Worm (Caenorhabditis elegans) whole organism, young adult: ENCODE results near the gene hrpa-1.

Source experiments
- B0336.3 ChIP-seq: fragments of 200-800 bp; sonication (Bioruptor generic); IDR thresholded peaks from 2 replicates; pipeline ENCODE4 v1.3.6; 2022; ENCODE audit warnings: missing genetic modification characterization, missing compliant biosample characterization
- F33H1.4 ChIP-seq: fragments of 200-800 bp; sonication (Bioruptor generic); IDR thresholded peaks from 2 replicates; pipeline ENCODE4 v1.3.6; 2022; ENCODE audit warnings: missing genetic modification reagents, missing genetic modification characterization, missing compliant biosample characterization
- F37B4.10 ChIP-seq: fragments of 200-800 bp; sonication (Bioruptor generic); IDR thresholded peaks from 2 replicates; pipeline ENCODE4 v1.3.6; 2022; ENCODE audit warnings: missing genetic modification characterization, missing compliant biosample characterization
- F57A8.1 ChIP-seq: fragments of 200-800 bp; sonication (Bioruptor generic); optimal IDR thresholded peaks from 2 replicates; lab custom pipeline; 2018; ENCODE audit warnings: mild to moderate bottlenecking, missing genetic modification characterization, moderate library complexity, missing compliant biosample characterization
- K11D2.4 ChIP-seq: fragments of 200-800 bp; sonication (Bioruptor generic); IDR thresholded peaks from 2 replicates; pipeline ENCODE4 v1.3.6; 2022; ENCODE audit warnings: missing genetic modification reagents, missing genetic modification characterization, missing compliant biosample characterization
- Y53G8AR.9 ChIP-seq: fragments of 200-800 bp; sonication (Bioruptor generic); conservative IDR thresholded peaks from 2 replicates; pipeline ENCODE4 v1.3.6; 2022; ENCODE audit warnings: missing genetic modification reagents, missing genetic modification characterization, missing compliant biosample characterization
- Y95B8A.8 ChIP-seq: fragments of 200-800 bp; sonication (Bioruptor generic); IDR thresholded peaks from 2 replicates; pipeline ENCODE4 v1.3.6; 2022; ENCODE audit warnings: missing genetic modification reagents, missing genetic modification characterization, missing compliant biosample characterization
- ama-1 ChIP-seq, 3 experiments: fragments of 150-350 bp in 1 of 3; sonication (generic microtip) in 2 of 3; optimal IDR thresholded peaks; 2 replicates each; lab custom pipeline; 2014 to 2018; ENCODE audit warnings: missing biosample characterization in 2 of 3, missing genetic modification characterization in 2 of 3, missing genetic modification reagents in 2 of 3
- attf-3 ChIP-seq: fragments of 200-800 bp; sonication (Bioruptor generic); conservative IDR thresholded peaks from 2 replicates; pipeline ENCODE4 v1.3.6; 2022; ENCODE audit warnings: missing genetic modification reagents, missing genetic modification characterization, missing compliant biosample characterization
- attf-5 ChIP-seq: fragments of 200-800 bp; sonication (Bioruptor generic); optimal IDR thresholded peaks from 2 replicates; lab custom pipeline; 2018; ENCODE audit warnings: mild to moderate bottlenecking, missing genetic modification characterization, missing compliant biosample characterization
- bed-1 ChIP-seq: fragments of 200-800 bp; sonication (Bioruptor generic); IDR thresholded peaks from 2 replicates; pipeline ENCODE4 v1.3.6; 2022; ENCODE audit warnings: missing genetic modification reagents, missing genetic modification characterization, missing compliant biosample characterization
- ccch-3 ChIP-seq: fragments of 200-800 bp; sonication (Bioruptor generic); optimal IDR thresholded peaks from 2 replicates; lab custom pipeline; 2018; ENCODE audit warnings: mild to moderate bottlenecking, missing genetic modification characterization, missing compliant biosample characterization
- cebp-1 ChIP-seq, 2 experiments: fragments of 200-800 bp in 1 of 2; sonication (Bioruptor generic) in 1 of 2; sonication (generic microtip) in 1 of 2; IDR thresholded peaks in 1 of 2; optimal IDR thresholded peaks in 1 of 2; 2 replicates each; pipeline versions ENCODE4 v1.3.6 to Lab custom; 2017 to 2022; ENCODE audit warnings: missing compliant biosample characterization in 2 of 2, missing genetic modification characterization in 2 of 2, mild to moderate bottlenecking in 1 of 2, missing genetic modification reagents in 1 of 2, moderate library complexity in 1 of 2
- ceh-91 ChIP-seq: fragments of 200-800 bp; sonication (Bioruptor generic); IDR thresholded peaks from 2 replicates; pipeline ENCODE4 v1.3.6; 2022; ENCODE audit warnings: missing genetic modification reagents, missing genetic modification characterization, missing compliant biosample characterization
- chd-7 ChIP-seq: sonication (generic microtip); optimal IDR thresholded peaks from 2 replicates; lab custom pipeline; 2016; ENCODE audit warnings: mild to moderate bottlenecking, missing genetic modification characterization, moderate library complexity, missing compliant biosample characterization
- dox-1 ChIP-seq: fragments of 200-800 bp; sonication (Bioruptor generic); IDR thresholded peaks from 2 replicates; pipeline ENCODE4 v1.3.6; 2022; ENCODE audit warnings: missing genetic modification reagents, missing genetic modification characterization, missing compliant biosample characterization
- dpl-1 ChIP-seq: fragments of 150-350 bp; optimal IDR thresholded peaks from 2 replicates; lab custom pipeline; 2014; ENCODE audit warnings: missing biosample characterization, missing genetic modification reagents, missing genetic modification characterization
- efl-1 ChIP-seq: fragments of 150-350 bp; optimal IDR thresholded peaks from 2 replicates; lab custom pipeline; 2014; ENCODE audit warnings: missing biosample characterization, missing genetic modification reagents, missing genetic modification characterization
- egrh-3 ChIP-seq: fragments of 200-800 bp; sonication (Bioruptor generic); IDR thresholded peaks from 2 replicates; pipeline ENCODE4 v1.3.6; 2022; ENCODE audit warnings: missing genetic modification reagents, missing genetic modification characterization, missing compliant biosample characterization
- ets-4 ChIP-seq: fragments of 200-800 bp; sonication (Bioruptor generic); optimal IDR thresholded peaks from 2 replicates; lab custom pipeline; 2018; ENCODE audit warnings: mild to moderate bottlenecking, missing genetic modification characterization, missing compliant biosample characterization
- hlh-26 ChIP-seq: fragments of 200-800 bp; sonication (Bioruptor generic); conservative IDR thresholded peaks from 2 replicates; pipeline ENCODE4 v1.3.6; 2022; ENCODE audit warnings: missing genetic modification reagents, missing genetic modification characterization, missing compliant biosample characterization
- hmg-1.2 ChIP-seq: fragments of 200-800 bp; sonication (Bioruptor generic); IDR thresholded peaks from 2 replicates; pipeline ENCODE4 v1.3.6; 2022; ENCODE audit warnings: missing genetic modification reagents, missing genetic modification characterization, missing compliant biosample characterization
- let-607 ChIP-seq, 2 experiments: fragments of 200-800 bp in 1 of 2; sonication (Bioruptor generic) in 1 of 2; sonication (generic microtip) in 1 of 2; optimal IDR thresholded peaks; 2 replicates each; lab custom pipeline; 2016 to 2018; ENCODE audit warnings: mild to moderate bottlenecking in 2 of 2, missing compliant biosample characterization in 2 of 2, missing genetic modification characterization in 2 of 2, moderate library complexity in 2 of 2, missing genotype in 1 of 2
- lin-35 ChIP-seq, 3 experiments: fragments of 150-350 bp in 2 of 3; sonication (generic microtip) in 1 of 3; optimal IDR thresholded peaks; 2 replicates each; lab custom pipeline; 2014 to 2018; ENCODE audit warnings: missing biosample characterization in 3 of 3, missing genetic modification characterization in 3 of 3, missing genetic modification reagents in 3 of 3
- lin-40 ChIP-seq: sonication (generic microtip); optimal IDR thresholded peaks from 2 replicates; lab custom pipeline; 2016; ENCODE audit warnings: missing genetic modification characterization, mild to moderate bottlenecking, missing compliant biosample characterization, missing genotype, missing genetic modification reagents
- lir-1 ChIP-seq: fragments of 200-800 bp; sonication (Bioruptor generic); conservative IDR thresholded peaks from 2 replicates; pipeline ENCODE4 v1.3.6; 2022; ENCODE audit warnings: missing genetic modification reagents, missing genetic modification characterization, missing compliant biosample characterization
- lsl-1 ChIP-seq: fragments of 200-800 bp; sonication (Bioruptor generic); optimal IDR thresholded peaks from 2 replicates; lab custom pipeline; 2018; ENCODE audit warnings: mild to moderate bottlenecking, missing genetic modification characterization, moderate library complexity, missing compliant biosample characterization
- madf-3 ChIP-seq: fragments of 200-800 bp; sonication (Bioruptor generic); IDR thresholded peaks from 2 replicates; pipeline ENCODE4 v1.3.6; 2022; ENCODE audit warnings: missing genetic modification reagents, missing genetic modification characterization, missing compliant biosample characterization
- mcd-1 ChIP-seq: fragments of 200-800 bp; sonication (Bioruptor generic); IDR thresholded peaks from 2 replicates; pipeline ENCODE4 v1.3.6; 2022; ENCODE audit warnings: missing genetic modification reagents, missing genetic modification characterization, missing compliant biosample characterization
- mel-28 ChIP-seq: sonication (generic microtip); optimal IDR thresholded peaks from 2 replicates; lab custom pipeline; 2016; ENCODE audit warnings: borderline replicate concordance, mild to moderate bottlenecking, missing genetic modification characterization, missing compliant biosample characterization
- nfya-1 ChIP-seq: sonication (generic microtip); optimal IDR thresholded peaks from 2 replicates; lab custom pipeline; 2017; ENCODE audit warnings: antibody characterized with exemption, missing compliant biosample characterization, missing genetic modification characterization, borderline replicate concordance; ENCODE audit not compliant: insufficient read depth
- nfya-2 ChIP-seq: fragments of 200-800 bp; sonication (Bioruptor generic); IDR thresholded peaks from 2 replicates; pipeline ENCODE4 v1.3.6; 2022; ENCODE audit warnings: missing genetic modification reagents, missing genetic modification characterization, missing compliant biosample characterization
- nfyb-1 ChIP-seq: fragments of 200-800 bp; sonication (Bioruptor generic); IDR thresholded peaks from 2 replicates; pipeline ENCODE4 v1.3.6; 2022; ENCODE audit warnings: missing genetic modification reagents, missing genetic modification characterization, missing compliant biosample characterization
- nhr-120 ChIP-seq: fragments of 200-800 bp; sonication (Bioruptor generic); IDR thresholded peaks from 2 replicates; pipeline ENCODE4 v1.3.6; 2022; ENCODE audit warnings: missing genetic modification characterization, missing compliant biosample characterization
- nhr-179 ChIP-seq: sonication (generic microtip); optimal IDR thresholded peaks from 2 replicates; lab custom pipeline; 2016; ENCODE audit warnings: mild to moderate bottlenecking, missing genetic modification characterization, missing compliant biosample characterization
- nhr-80 ChIP-seq: sonication (generic microtip); optimal IDR thresholded peaks from 2 replicates; lab custom pipeline; 2016; ENCODE audit warnings: missing genetic modification characterization, missing compliant biosample characterization
- nhr-90 ChIP-seq: sonication (generic microtip); optimal IDR thresholded peaks from 2 replicates; lab custom pipeline; 2016; ENCODE audit warnings: missing genotype, mild to moderate bottlenecking, missing genetic modification characterization, missing compliant biosample characterization
- rcor-1 ChIP-seq: fragments of 200-800 bp; sonication (Bioruptor generic); IDR thresholded peaks from 2 replicates; pipeline ENCODE4 v1.3.6; 2022; ENCODE audit warnings: missing genetic modification reagents, missing genetic modification characterization, missing compliant biosample characterization
- tbp1 ChIP-seq: fragments of 200-800 bp; sonication (Bioruptor generic); optimal IDR thresholded peaks from 2 replicates; lab custom pipeline; 2018; ENCODE audit warnings: mild to moderate bottlenecking, missing genetic modification characterization, missing compliant biosample characterization
- tlf-1 ChIP-seq: fragments of 200-800 bp; sonication (Bioruptor generic); optimal IDR thresholded peaks from 2 replicates; lab custom pipeline; 2018; ENCODE audit warnings: mild to moderate bottlenecking, missing genetic modification characterization, missing compliant biosample characterization
- zfh-2 ChIP-seq: fragments of 200-800 bp; sonication (Bioruptor generic); conservative IDR thresholded peaks from 2 replicates; pipeline ENCODE4 v1.3.6; 2022; ENCODE audit warnings: missing genetic modification reagents, missing genetic modification characterization, missing compliant biosample characterization
- ztf-28 ChIP-seq: fragments of 200-800 bp; sonication (Bioruptor generic); IDR thresholded peaks from 2 replicates; pipeline ENCODE4 v1.3.6; 2022; ENCODE audit warnings: missing genetic modification reagents, missing genetic modification characterization, missing compliant biosample characterization

The hrpa-1 gene

ce11 chrIV:3338676-3339075, at the start of gene hrpa-1 (continued):
- TF ChIP-seq attf-3 = peak; percentile 49; the same call in 1 of the 2 replicates
- TF ChIP-seq K11D2.4 (GFP tag; lab: Robert Waterston, UW) = peak; percentile 55; the same call in 1 of the 2 replicates
- no peak for TF ChIP-seq nfya-1
- peak; percentile 57 for TF ChIP-seq rcor-1 (GFP tag; lab: Robert Waterston, UW)
- TF ChIP-seq lsl-1 (GFP tag; lab: Kevin White, UChicago) = peak; percentile 54
- no peak for TF ChIP-seq hlh-26 (GFP tag; lab: Robert Waterston, UW)
- no peak for TF ChIP-seq nhr-90
- TF ChIP-seq Y53G8AR.9 = peak; percentile 63
- no peak for TF ChIP-seq nhr-179 (tag; lab: Kevin White, UChicago)
- TF ChIP-seq madf-3 = peak; percentile 99
- peak; percentile 87 for TF ChIP-seq mcd-1
- peak; percentile 63; the same call in 1 of the 2 replicates for TF ChIP-seq ceh-91
- peak; percentile 79 for TF ChIP-seq dox-1
- peak; percentile 71 for TF ChIP-seq lin-40 (tag; lab: Kevin White, UChicago)
- TF ChIP-seq lir-1 (GFP tag; lab: Robert Waterston, UW) = peak; percentile 62
- no peak for TF ChIP-seq ets-4
- TF ChIP-seq F57A8.1 = no peak

DNA sequence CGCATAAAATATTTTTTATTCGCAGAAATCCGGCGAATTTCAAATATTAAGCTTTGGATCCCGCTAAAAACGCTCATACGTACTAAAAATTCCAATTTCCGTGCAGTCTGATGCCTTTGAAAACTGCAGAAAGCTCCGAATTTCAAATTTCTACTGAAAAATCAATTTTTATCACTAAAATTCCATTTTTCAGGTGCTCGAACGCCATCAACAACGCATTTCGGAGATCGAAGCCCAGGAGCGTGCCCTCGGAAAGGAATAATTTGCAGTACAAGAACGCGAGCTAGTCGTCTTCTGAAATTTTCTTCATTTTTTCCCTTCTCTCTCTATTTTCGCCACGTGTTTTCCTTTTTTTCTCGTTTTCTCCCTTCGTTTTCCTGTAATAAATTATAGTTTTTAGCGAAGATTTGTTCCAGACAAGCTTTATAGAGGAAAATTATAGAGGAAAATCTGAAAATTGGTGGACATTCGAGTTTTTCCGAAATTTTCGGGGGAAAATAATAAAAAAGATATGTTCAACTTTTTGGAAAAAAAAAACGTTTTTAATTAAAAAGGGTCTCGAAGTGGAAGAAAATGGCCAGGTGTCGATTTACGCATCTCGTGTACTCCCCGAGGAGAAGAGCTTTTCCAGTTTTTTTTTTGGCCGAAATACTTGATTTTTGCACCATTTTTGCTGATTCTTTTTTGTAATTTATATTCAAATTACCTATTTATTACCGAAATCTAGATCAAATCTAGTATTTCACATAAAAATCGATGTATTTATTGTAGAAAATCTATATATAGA, 48.0 kb upstream of the hrpa-1 start:
- TF ChIP-seq K11D2.4 (GFP tag; lab: Robert Waterston, UW) (no peak), chd-7 (no peak), Y95B8A.8 (GFP tag; lab: Robert Waterston, UW) (no peak), ama-1 (optimal IDR thresholded peaks at IDR 0.05; lab: Kevin White, UChicago) (no peak), ama-1 (GFP tag; optimal IDR thresholded peaks at IDR 0.05; lab: Kevin White, UChicago) (peak in 1 of 2 experiments; percentile 47), B0336.3 (GFP tag; lab: Robert Waterston, UW) (peak; percentile 45; the same call in 1 of the 2 replicates), bed-1 (GFP tag; lab: Robert Waterston, UW) (no peak), let-607 (tag; optimal IDR thresholded peaks at IDR 0.05; lab: Kevin White, UChicago) (peak in 1 of 2 experiments; percentile 13), nhr-80 (no peak), tlf-1 (peak; percentile 4)

DNA sequence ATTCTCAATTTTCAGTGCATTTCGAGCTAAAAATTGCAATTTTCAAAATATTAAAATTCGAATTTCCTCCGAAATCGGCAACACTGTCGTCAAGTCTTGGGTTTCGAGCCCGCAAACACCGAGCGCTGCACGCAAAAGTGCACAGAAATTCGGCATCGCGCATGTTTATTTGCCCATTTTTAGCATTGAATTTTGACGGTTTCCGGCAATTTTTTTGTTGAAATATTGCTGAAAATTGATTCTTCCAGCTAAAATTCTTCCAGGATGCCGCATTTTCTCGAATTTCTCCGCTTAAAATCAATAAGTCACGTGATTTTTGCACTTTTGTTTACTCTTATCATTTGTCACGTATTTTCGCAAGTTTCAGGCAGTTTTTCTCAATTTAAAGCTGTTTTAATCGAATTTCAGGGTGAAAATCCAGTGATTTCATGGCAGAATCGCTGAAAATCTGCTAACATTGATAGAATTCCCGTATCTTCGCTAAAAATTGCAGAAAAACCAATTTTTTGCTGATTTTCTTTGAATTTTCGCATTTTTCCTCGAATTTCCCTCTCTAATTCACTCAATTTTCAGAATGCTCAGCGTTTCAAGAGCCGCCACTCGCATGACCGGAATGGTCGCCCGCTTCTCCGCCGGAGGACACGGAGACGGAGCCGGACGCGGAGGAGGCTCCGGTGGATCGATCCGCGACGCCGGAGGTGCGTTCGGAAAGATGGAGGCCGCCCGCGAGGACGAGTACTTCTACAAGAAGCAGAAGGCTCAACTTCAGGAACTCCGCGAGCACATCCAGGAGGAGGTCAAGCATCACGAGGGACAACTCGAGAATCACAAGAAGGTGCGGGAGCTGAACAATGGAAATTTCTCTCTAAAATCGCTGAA, 46.9 kb upstream of the hrpa-1 start, which contains the start of gene mai-2:
mai-2 (plus strand) TSS at position 574 of the 879 bp plus-strand sequence.
- peak; percentile 41 for TF ChIP-seq hmg-1.2 (GFP tag; lab: Robert Waterston, UW)
- peak; percentile 86 for TF ChIP-seq zfh-2 (GFP tag; lab: Robert Waterston, UW)
- peak; percentile 6 for TF ChIP-seq efl-1 (GFP tag; lab: Kevin White, UChicago)
- TF ChIP-seq cebp-1 (GFP tag; IDR thresholded peaks at IDR 0.05; lab: Robert Waterston, UW) = no peak
- peak; percentile 41 for TF ChIP-seq cebp-1 (tag; optimal IDR thresholded peaks at IDR 0.05; lab: Kevin White, UChicago)
- TF ChIP-seq F33H1.4 = peak; percentile 24; the same call in 1 of the 2 replicates
- TF ChIP-seq F37B4.10 (GFP tag; lab: Robert Waterston, UW) = no peak
- peak; percentile 35; the same call in 1 of the 2 replicates for TF ChIP-seq nfyb-1 (GFP tag; lab: Robert Waterston, UW)
- peak; percentile 94 for TF ChIP-seq egrh-3
- TF ChIP-seq ccch-3 (GFP tag; lab: Kevin White, UChicago) = no peak
- no peak for TF ChIP-seq hlh-26 (GFP tag; lab: Robert Waterston, UW)
- TF ChIP-seq lin-35 (GFP tag; optimal IDR thresholded peaks at IDR 0.05; lab: Kevin White, UChicago) = peak in 1 of 3 experiments; percentile 82
- no peak for TF ChIP-seq nhr-120 (GFP tag; lab: Robert Waterston, UW)
- peak; percentile 43 for TF ChIP-seq dpl-1 (GFP tag; lab: Kevin White, UChicago)
- no peak for TF ChIP-seq mel-28 (tag; lab: Kevin White, UChicago)
- TF ChIP-seq tbp1 (GFP tag; lab: Kevin White, UChicago) = peak; percentile 25
- no peak for TF ChIP-seq ztf-28 (GFP tag; lab: Robert Waterston, UW)
- no peak for TF ChIP-seq nfya-2
- peak; percentile 12 for TF ChIP-seq lin-40 (tag; lab: Kevin White, UChicago)
- TF ChIP-seq attf-5 = peak; percentile 51
